Worm (Caenorhabditis elegans) whole organism, young adult: ENCODE data around the gene dlat-2.
A peak's percentile ranks its signal among the peaks of the same experiment; 100 is the strongest.

ENCODE experiments used
- D2030.7 ChIP-seq: fragments of 200-800 bp; sonication (Bioruptor generic); IDR thresholded peaks from 2 replicates; pipeline ENCODE4 v1.3.6; 2022; ENCODE audit warnings: missing genetic modification reagents, missing genetic modification characterization, missing compliant biosample characterization
- F33H1.4 ChIP-seq: fragments of 200-800 bp; sonication (Bioruptor generic); IDR thresholded peaks from 2 replicates; pipeline ENCODE4 v1.3.6; 2022; ENCODE audit warnings: missing genetic modification reagents, missing genetic modification characterization, missing compliant biosample characterization
- F49E8.2 ChIP-seq: sonication (generic microtip); optimal IDR thresholded peaks from 3 replicates; lab custom pipeline; 2017; ENCODE audit warnings: missing genetic modification characterization, mild to moderate bottlenecking, missing compliant biosample characterization, antibody characterized with exemption, moderate library complexity; ENCODE audit not compliant: insufficient read depth
- F57A8.1 ChIP-seq: fragments of 200-800 bp; sonication (Bioruptor generic); optimal IDR thresholded peaks from 2 replicates; lab custom pipeline; 2018; ENCODE audit warnings: mild to moderate bottlenecking, missing genetic modification characterization, moderate library complexity, missing compliant biosample characterization
- T26A5.8 ChIP-seq: sonication (generic microtip); optimal IDR thresholded peaks from 2 replicates; lab custom pipeline; 2016; ENCODE audit warnings: missing genetic modification characterization, missing compliant biosample characterization
- ama-1 ChIP-seq, 3 experiments: fragments of 150-350 bp in 1 of 3; sonication (generic microtip) in 2 of 3; optimal IDR thresholded peaks; 2 replicates each; lab custom pipeline; 2014 to 2018; ENCODE audit warnings: missing biosample characterization in 2 of 3, missing genetic modification characterization in 2 of 3, missing genetic modification reagents in 2 of 3
- attf-5 ChIP-seq: fragments of 200-800 bp; sonication (Bioruptor generic); optimal IDR thresholded peaks from 2 replicates; lab custom pipeline; 2018; ENCODE audit warnings: mild to moderate bottlenecking, missing genetic modification characterization, missing compliant biosample characterization
- attf-6 ChIP-seq: fragments of 200-800 bp; sonication (Bioruptor generic); IDR thresholded peaks from 2 replicates; pipeline ENCODE4 v1.3.6; 2022; ENCODE audit warnings: missing genetic modification reagents, missing genetic modification characterization, missing compliant biosample characterization
- ceh-79 ChIP-seq: sonication (generic microtip); optimal IDR thresholded peaks from 2 replicates; lab custom pipeline; 2017; ENCODE audit warnings: mild to moderate bottlenecking, missing genetic modification characterization, missing compliant biosample characterization
- chd-7 ChIP-seq: sonication (generic microtip); optimal IDR thresholded peaks from 2 replicates; lab custom pipeline; 2016; ENCODE audit warnings: mild to moderate bottlenecking, missing genetic modification characterization, moderate library complexity, missing compliant biosample characterization
- die-1 ChIP-seq: sonication (generic microtip); optimal IDR thresholded peaks from 2 replicates; lab custom pipeline; 2016; ENCODE audit warnings: missing genotype, mild to moderate bottlenecking, missing genetic modification characterization, missing compliant biosample characterization
- dox-1 ChIP-seq: fragments of 200-800 bp; sonication (Bioruptor generic); IDR thresholded peaks from 2 replicates; pipeline ENCODE4 v1.3.6; 2022; ENCODE audit warnings: missing genetic modification reagents, missing genetic modification characterization, missing compliant biosample characterization
- egl-44 ChIP-seq: fragments of 200-800 bp; sonication (Bioruptor generic); IDR thresholded peaks from 2 replicates; pipeline ENCODE4 v1.3.6; 2022; ENCODE audit warnings: missing genetic modification reagents, missing genetic modification characterization, missing compliant biosample characterization
- hmg-1.2 ChIP-seq: fragments of 200-800 bp; sonication (Bioruptor generic); IDR thresholded peaks from 2 replicates; pipeline ENCODE4 v1.3.6; 2022; ENCODE audit warnings: missing genetic modification reagents, missing genetic modification characterization, missing compliant biosample characterization
- hmg-20 ChIP-seq: fragments of 200-800 bp; sonication (Bioruptor generic); IDR thresholded peaks from 2 replicates; pipeline ENCODE4 v1.3.6; 2022; ENCODE audit warnings: missing genetic modification reagents, missing genetic modification characterization, missing compliant biosample characterization
- lin-40 ChIP-seq: sonication (generic microtip); optimal IDR thresholded peaks from 2 replicates; lab custom pipeline; 2016; ENCODE audit warnings: missing genetic modification characterization, mild to moderate bottlenecking, missing compliant biosample characterization, missing genotype, missing genetic modification reagents
- lin-54 ChIP-seq: fragments of 200-800 bp; sonication (Bioruptor generic); optimal IDR thresholded peaks from 2 replicates; lab custom pipeline; 2018; ENCODE audit warnings: mild to moderate bottlenecking, missing genetic modification characterization, missing compliant biosample characterization
- lsl-1 ChIP-seq: fragments of 200-800 bp; sonication (Bioruptor generic); optimal IDR thresholded peaks from 2 replicates; lab custom pipeline; 2018; ENCODE audit warnings: mild to moderate bottlenecking, missing genetic modification characterization, moderate library complexity, missing compliant biosample characterization
- madf-6 ChIP-seq: fragments of 200-800 bp; sonication (Bioruptor generic); IDR thresholded peaks from 2 replicates; pipeline ENCODE4 v1.3.6; 2022; ENCODE audit warnings: missing genetic modification reagents, missing genetic modification characterization, missing compliant biosample characterization
- mcd-1 ChIP-seq: fragments of 200-800 bp; sonication (Bioruptor generic); IDR thresholded peaks from 2 replicates; pipeline ENCODE4 v1.3.6; 2022; ENCODE audit warnings: missing genetic modification reagents, missing genetic modification characterization, missing compliant biosample characterization
- nhr-27 ChIP-seq: fragments of 200-800 bp; sonication (Bioruptor generic); optimal IDR thresholded peaks from 2 replicates; lab custom pipeline; 2018; ENCODE audit warnings: mild to moderate bottlenecking, missing genetic modification characterization, moderate library complexity, missing compliant biosample characterization
- nhr-90 ChIP-seq: sonication (generic microtip); optimal IDR thresholded peaks from 2 replicates; lab custom pipeline; 2016; ENCODE audit warnings: missing genotype, mild to moderate bottlenecking, missing genetic modification characterization, missing compliant biosample characterization
- rec-8 ChIP-seq, 2 experiments: sonication (generic microtip); optimal IDR thresholded peaks; 2 replicates each; lab custom pipeline; 2016; ENCODE audit warnings: mild to moderate bottlenecking in 2 of 2, missing genetic modification characterization in 2 of 2, missing genetic modification reagents in 2 of 2, missing genotype in 2 of 2, missing biosample characterization in 1 of 2, missing compliant biosample characterization in 1 of 2, moderate library complexity in 1 of 2
- repo-1 ChIP-seq: sonication (generic microtip); optimal IDR thresholded peaks from 2 replicates; lab custom pipeline; 2017; ENCODE audit warnings: mild to moderate bottlenecking, missing genetic modification characterization, missing compliant biosample characterization
- sdz-38 ChIP-seq: sonication (generic microtip); optimal IDR thresholded peaks from 2 replicates; lab custom pipeline; 2016; ENCODE audit warnings: missing genotype, missing genetic modification characterization, missing compliant biosample characterization
- snpc-4 ChIP-seq, 5 experiments: fragments of 150-350 bp in 1 of 5; sonication (generic microtip) in 4 of 5; optimal IDR thresholded peaks; 2 replicates each; lab custom pipeline; 2014 to 2018; ENCODE audit warnings: missing genetic modification characterization in 5 of 5, missing biosample characterization in 3 of 5, antibody characterized with exemption in 2 of 5, mild to moderate bottlenecking in 2 of 5, missing compliant biosample characterization in 2 of 5, missing genotype in 2 of 5, moderate library complexity in 2 of 5, missing genetic modification reagents in 1 of 5
- tbp1 ChIP-seq: fragments of 200-800 bp; sonication (Bioruptor generic); optimal IDR thresholded peaks from 2 replicates; lab custom pipeline; 2018; ENCODE audit warnings: mild to moderate bottlenecking, missing genetic modification characterization, missing compliant biosample characterization
- xnd-1 ChIP-seq: sonication (generic microtip); optimal IDR thresholded peaks from 2 replicates; lab custom pipeline; 2016; ENCODE audit warnings: missing genotype, missing genetic modification reagents, missing genetic modification characterization, missing compliant biosample characterization

dlat-2 gene

ce11 chrIV:17380061-17380680 lies at the start of gene dlat-2, which contains the start of gene C30H6.9:
Gene dlat-2, plus strand, starts transcription at chrIV:17380626.
Gene C30H6.9, minus strand, starts transcription at chrIV:17380170.
- TF ChIP-seq egl-44 (GFP tag; lab: Robert Waterston, UW), result no peak
- TF ChIP-seq hmg-1.2 (GFP tag; lab: Robert Waterston, UW), result no peak
- no peak for TF ChIP-seq T26A5.8
- peak; percentile 41; the same call in 1 of the 2 replicates for TF ChIP-seq D2030.7 (GFP tag; lab: Robert Waterston, UW)
- TF ChIP-seq xnd-1 (tag; lab: Kevin White, UChicago), result peak; percentile 38
- no peak for TF ChIP-seq nhr-90 (tag; lab: Kevin White, UChicago)
- TF ChIP-seq snpc-4 (GFP tag; optimal IDR thresholded peaks at IDR 0.05; lab: Kevin White, UChicago), result peak; percentile 24
- peak in 3 of 4 experiments; percentile 72 to 84 (median 83) for TF ChIP-seq snpc-4 (tag; optimal IDR thresholded peaks at IDR 0.05; lab: Kevin White, UChicago)
- no peak for TF ChIP-seq ama-1 (optimal IDR thresholded peaks at IDR 0.05; lab: Kevin White, UChicago)
- TF ChIP-seq ama-1 (GFP tag; optimal IDR thresholded peaks at IDR 0.05; lab: Kevin White, UChicago), result no peak
- peak; percentile 65; the same call in 1 of the 2 replicates for TF ChIP-seq attf-6 (GFP tag; lab: Robert Waterston, UW)
- no peak for TF ChIP-seq ceh-79 (tag; lab: Kevin White, UChicago)
- TF ChIP-seq lin-54 (GFP tag; lab: Kevin White, UChicago), result peak; percentile 3
- TF ChIP-seq F49E8.2 (tag; lab: Kevin White, UChicago), result no peak
- TF ChIP-seq dox-1 (GFP tag; lab: Robert Waterston, UW), result peak; percentile 44; the same call in 1 of the 2 replicates
- peak; percentile 73 for TF ChIP-seq lsl-1 (GFP tag; lab: Kevin White, UChicago)
- TF ChIP-seq chd-7 (tag; lab: Kevin White, UChicago), result no peak
- peak; percentile 80 for TF ChIP-seq F33H1.4 (GFP tag; lab: Robert Waterston, UW)
- TF ChIP-seq tbp1 (GFP tag; lab: Kevin White, UChicago), result peak; percentile 11
- peak; percentile 62 for TF ChIP-seq madf-6 (GFP tag; lab: Robert Waterston, UW)
- peak; percentile 77 for TF ChIP-seq mcd-1 (GFP tag; lab: Robert Waterston, UW)
- TF ChIP-seq attf-5 (GFP tag; lab: Kevin White, UChicago), result peak; percentile 32

DNA sequence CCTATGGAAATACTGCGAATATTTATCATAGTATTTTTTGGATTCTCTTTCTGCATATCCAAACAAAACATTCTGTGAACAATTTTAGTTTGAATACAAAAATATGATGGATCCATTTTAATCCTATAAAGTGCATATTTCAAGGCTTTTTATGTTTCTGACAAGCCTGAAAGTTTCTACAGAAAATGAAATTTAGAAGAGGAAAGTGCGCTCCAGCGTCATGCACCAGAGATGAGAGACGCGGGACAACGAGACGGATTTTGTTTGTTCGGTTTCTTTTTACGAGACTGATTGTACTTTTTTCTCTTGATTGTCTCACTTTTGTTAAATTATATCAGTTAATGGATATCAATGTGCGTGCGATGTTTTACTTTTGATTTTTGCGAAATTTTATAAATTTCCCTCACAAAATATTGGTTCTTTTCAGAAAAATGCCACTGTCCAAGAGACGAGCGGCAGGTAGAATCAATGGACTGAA lies 49.3 kb upstream of the dlat-2 start, which contains the start of gene C49C3.6:
C49C3.6 (plus strand) TSS at position 428 of the 478 bp plus-strand sequence.
- TF ChIP-seq mcd-1 (GFP tag; lab: Robert Waterston, UW) (peak; percentile 70), snpc-4 (GFP tag; optimal IDR thresholded peaks at IDR 0.05; lab: Kevin White, UChicago) (peak; percentile 51), snpc-4 (tag; optimal IDR thresholded peaks at IDR 0.05; lab: Kevin White, UChicago) (peak in 2 of 4 experiments; percentile 27 to 67), lin-40 (tag; lab: Kevin White, UChicago) (no peak), hmg-1.2 (GFP tag; lab: Robert Waterston, UW) (peak; percentile 95)
- TF ChIP-seq, all 124 proteins: peak for 3

DNA sequence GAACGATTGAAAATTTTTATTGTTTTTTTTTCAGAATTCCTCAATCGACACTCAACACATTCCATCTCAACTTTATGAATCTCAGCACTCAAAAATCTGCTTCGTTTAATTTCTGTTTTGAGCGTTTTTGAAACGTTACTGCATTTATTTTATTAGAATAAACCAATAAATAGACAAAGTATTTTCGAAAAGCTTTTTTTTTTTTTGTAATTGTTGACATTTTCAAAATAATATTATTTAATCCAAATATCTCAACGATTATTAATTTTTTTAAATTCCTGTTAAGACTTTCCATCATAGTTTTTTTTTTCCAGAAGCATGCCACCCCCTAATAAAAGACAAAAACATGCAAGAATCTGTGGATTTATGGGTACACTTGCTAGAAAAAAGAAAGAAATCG lies 48.2 kb upstream of the dlat-2 start, which contains the start of gene C49C3.7:
C49C3.7 (plus strand) TSS at position 301 of the 400 bp plus-strand sequence.
- no peak for TF ChIP-seq nhr-27 (tag; lab: Kevin White, UChicago)
- no peak for TF ChIP-seq hmg-20
- no peak for TF ChIP-seq snpc-4 (GFP tag; optimal IDR thresholded peaks at IDR 0.05; lab: Kevin White, UChicago)
- TF ChIP-seq snpc-4 (tag; optimal IDR thresholded peaks at IDR 0.05; lab: Kevin White, UChicago), result peak in 1 of 4 experiments; percentile 50
- no peak for TF ChIP-seq F57A8.1
- TF ChIP-seq die-1 (tag; lab: Kevin White, UChicago), result no peak
- TF ChIP-seq sdz-38 (tag; lab: Kevin White, UChicago), result no peak
- TF ChIP-seq repo-1 (tag; lab: Kevin White, UChicago), result no peak
- no peak for TF ChIP-seq rec-8 (tag; optimal IDR thresholded peaks at IDR 0.05; lab: Kevin White, UChicago)
